Worm (Caenorhabditis elegans) whole organism, L4 larva: ENCODE results near the gene nmad-1.

Experiments
- F10B5.3 ChIP-seq: sonication (generic microtip); optimal IDR thresholded peaks from 2 replicates; lab custom pipeline; 2016; ENCODE audit warnings: mild to moderate bottlenecking, missing genetic modification characterization, missing compliant biosample characterization
- F37D6.2 ChIP-seq: sonication (generic microtip); optimal IDR thresholded peaks from 2 replicates; lab custom pipeline; 2016; ENCODE audit warnings: mild to moderate bottlenecking, missing genetic modification characterization, missing compliant biosample characterization
- T26A8.4 ChIP-seq: fragments of 200-800 bp; sonication (Bioruptor generic); IDR thresholded peaks from 2 replicates; pipeline ENCODE4 v1.3.6; 2022; ENCODE audit warnings: missing genetic modification characterization, missing compliant biosample characterization
- Y105C5A.15 ChIP-seq: fragments of 200-800 bp; sonication (Bioruptor generic); IDR thresholded peaks from 2 replicates; pipeline ENCODE4 v1.3.6; 2022; ENCODE audit warnings: missing genetic modification characterization, missing compliant biosample characterization
- Y5F2A.4 ChIP-seq: fragments of 200-800 bp; sonication (Bioruptor generic); optimal IDR thresholded peaks from 2 replicates; lab custom pipeline; 2018; ENCODE audit warnings: mild to moderate bottlenecking, missing genetic modification characterization, missing compliant biosample characterization
- Y75B8A.6 ChIP-seq: fragments of 200-800 bp; sonication (Bioruptor generic); IDR thresholded peaks from 2 replicates; pipeline ENCODE4 v1.3.6; 2022; ENCODE audit warnings: missing genetic modification reagents, missing genetic modification characterization, missing compliant biosample characterization
- ZK337.2 ChIP-seq: fragments of 200-800 bp; sonication (Bioruptor generic); IDR thresholded peaks from 2 replicates; pipeline ENCODE4 v1.3.6; 2022; ENCODE audit warnings: missing genetic modification reagents, missing genetic modification characterization, missing compliant biosample characterization
- ZK546.5 ChIP-seq, 2 experiments: sonication (generic microtip); optimal IDR thresholded peaks; 2 replicates each; lab custom pipeline; 2017; ENCODE audit warnings: missing biosample characterization in 2 of 2, missing genetic modification characterization in 2 of 2
- aha-1 ChIP-seq: fragments of 150-350 bp; peaks from one replicate; lab custom pipeline; 2014; ENCODE audit warnings: missing biosample characterization, missing genetic modification characterization
- aly-2 ChIP-seq: sonication (generic microtip); optimal IDR thresholded peaks from 2 replicates; lab custom pipeline; 2018; ENCODE audit warnings: missing biosample characterization, missing genetic modification characterization
- ama-1 ChIP-seq: fragments of 150-350 bp; optimal IDR thresholded peaks from 2 replicates; lab custom pipeline; 2014; ENCODE audit warnings: inconsistent platforms, mixed read lengths
- attf-4 ChIP-seq: sonication (generic microtip); optimal IDR thresholded peaks from 3 replicates; lab custom pipeline; 2017; ENCODE audit warnings: missing biosample characterization, missing genetic modification characterization
- ceh-44 ChIP-seq: fragments of 200-800 bp; sonication (Bioruptor generic); IDR thresholded peaks from 2 replicates; pipeline ENCODE4 v1.3.6; 2022; ENCODE audit warnings: missing genetic modification reagents, missing genetic modification characterization, missing compliant biosample characterization
- ceh-62 ChIP-seq: sonication (generic microtip); optimal IDR thresholded peaks from 2 replicates; lab custom pipeline; 2017; ENCODE audit warnings: missing biosample characterization, missing genetic modification characterization
- ceh-82 ChIP-seq: sonication (generic microtip); optimal IDR thresholded peaks from 2 replicates; lab custom pipeline; 2017; ENCODE audit warnings: missing biosample characterization, missing genetic modification characterization
- cey-2 ChIP-seq: sonication (generic microtip); optimal IDR thresholded peaks from 3 replicates; lab custom pipeline; 2017; ENCODE audit warnings: missing genetic modification characterization, mild to moderate bottlenecking, missing compliant biosample characterization, antibody characterized with exemption, borderline replicate concordance; ENCODE audit not compliant: insufficient read depth
- ctbp-1 ChIP-seq: fragments of 200-800 bp; sonication (Bioruptor generic); IDR thresholded peaks from 2 replicates; pipeline ENCODE4 v1.3.6; 2022; ENCODE audit warnings: missing genetic modification reagents, missing genetic modification characterization, missing compliant biosample characterization
- daf-12 ChIP-seq: fragments of 150-350 bp; optimal IDR thresholded peaks from 2 replicates; lab custom pipeline; 2014; ENCODE audit warnings: missing biosample characterization, missing genetic modification reagents, missing genetic modification characterization
- dmd-8 ChIP-seq: fragments of 200-800 bp; sonication (Bioruptor generic); IDR thresholded peaks from 2 replicates; pipeline ENCODE4 v1.3.6; 2022; ENCODE audit warnings: missing genetic modification characterization, missing compliant biosample characterization
- dve-1 ChIP-seq: sonication (generic microtip); optimal IDR thresholded peaks from 2 replicates; lab custom pipeline; 2017; ENCODE audit warnings: antibody characterized with exemption, mild to moderate bottlenecking, missing genetic modification characterization, missing compliant biosample characterization; ENCODE audit not compliant: insufficient read depth
- egl-27 ChIP-seq: sonication (generic microtip); optimal IDR thresholded peaks from 3 replicates; lab custom pipeline; 2017; ENCODE audit warnings: missing biosample characterization, missing genetic modification reagents, missing genetic modification characterization
- egl-43 ChIP-seq: fragments of 200-800 bp; sonication (Bioruptor generic); IDR thresholded peaks from 2 replicates; pipeline ENCODE4 v1.3.6; 2022; ENCODE audit warnings: missing genetic modification reagents, missing genetic modification characterization, missing compliant biosample characterization
- fos-1 ChIP-seq: fragments of 150-350 bp; optimal IDR thresholded peaks from 2 replicates; lab custom pipeline; 2014; ENCODE audit warnings: missing biosample characterization, missing genetic modification characterization
- hlh-11 ChIP-seq: fragments of 200-800 bp; sonication (Bioruptor generic); optimal IDR thresholded peaks from 2 replicates; lab custom pipeline; 2018; ENCODE audit warnings: mild to moderate bottlenecking, missing genetic modification characterization, missing compliant biosample characterization
- hmg-1.1 ChIP-seq: fragments of 200-800 bp; sonication (Bioruptor generic); IDR thresholded peaks from 2 replicates; pipeline ENCODE4 v1.3.6; 2022; ENCODE audit warnings: missing genetic modification reagents, missing genetic modification characterization, missing compliant biosample characterization
- lim-7 ChIP-seq: fragments of 200-800 bp; sonication (Bioruptor generic); IDR thresholded peaks from 2 replicates; pipeline ENCODE4 v1.3.6; 2022; ENCODE audit warnings: missing genetic modification characterization, missing compliant biosample characterization
- lin-13 ChIP-seq: fragments of 150-350 bp; optimal IDR thresholded peaks from 2 replicates; lab custom pipeline; 2014; ENCODE audit warnings: missing biosample characterization, missing genetic modification reagents, missing genetic modification characterization
- lin-38 ChIP-seq: fragments of 200-800 bp; sonication (Bioruptor generic); IDR thresholded peaks from 2 replicates; pipeline ENCODE4 v1.3.6; 2022; ENCODE audit warnings: missing genetic modification reagents, missing genetic modification characterization, missing compliant biosample characterization
- lir-3 ChIP-seq: sonication (generic microtip); optimal IDR thresholded peaks from 2 replicates; lab custom pipeline; 2016; ENCODE audit warnings: mild to moderate bottlenecking, missing genetic modification characterization, missing compliant biosample characterization
- madf-5 ChIP-seq, 2 experiments: fragments of 200-800 bp; sonication (Bioruptor generic); IDR thresholded peaks; 2 replicates each; pipeline ENCODE4 v1.3.6; 2022; ENCODE audit warnings: missing compliant biosample characterization in 2 of 2, missing genetic modification characterization in 2 of 2
- mdl-1 ChIP-seq, 2 experiments: fragments of 150-350 bp in 1 of 2; sonication (generic microtip) in 1 of 2; optimal IDR thresholded peaks; 2 replicates each; lab custom pipeline; 2014 to 2017; ENCODE audit warnings: missing biosample characterization in 2 of 2, missing genetic modification characterization in 2 of 2
- mep-1 ChIP-seq: fragments of 150-350 bp; sonication (generic microtip); optimal IDR thresholded peaks from 3 replicates; lab custom pipeline; 2014; ENCODE audit warnings: missing biosample characterization, missing genetic modification characterization
- mxl-3 ChIP-seq: fragments of 200-800 bp; sonication (Bioruptor generic); optimal IDR thresholded peaks from 2 replicates; lab custom pipeline; 2018; ENCODE audit warnings: mild to moderate bottlenecking, missing genetic modification characterization, missing compliant biosample characterization
- nhr-11 ChIP-seq: fragments of 150-350 bp; optimal IDR thresholded peaks from 2 replicates; lab custom pipeline; 2014; ENCODE audit warnings: missing biosample characterization, missing genetic modification characterization
- nhr-111 ChIP-seq: fragments of 200-800 bp; sonication (Bioruptor generic); optimal IDR thresholded peaks from 2 replicates; lab custom pipeline; 2018; ENCODE audit warnings: mild to moderate bottlenecking, missing genetic modification characterization, missing compliant biosample characterization
- nhr-237 ChIP-seq: sonication (generic microtip); optimal IDR thresholded peaks from 2 replicates; lab custom pipeline; 2017; ENCODE audit warnings: missing biosample characterization, missing genetic modification characterization
- nhr-25 ChIP-seq: sonication (generic microtip); optimal IDR thresholded peaks from 2 replicates; lab custom pipeline; 2017; ENCODE audit warnings: missing genetic modification characterization, mild to moderate bottlenecking, missing compliant biosample characterization, antibody characterized with exemption, moderate library complexity, borderline replicate concordance; ENCODE audit not compliant: insufficient read depth
- nhr-42 ChIP-seq: fragments of 200-800 bp; sonication (Bioruptor generic); IDR thresholded peaks from 2 replicates; pipeline ENCODE4 v1.3.6; 2022; ENCODE audit warnings: missing genetic modification characterization, missing compliant biosample characterization
- nhr-6 ChIP-seq: fragments of 150-350 bp; optimal IDR thresholded peaks from 2 replicates; lab custom pipeline; 2014; ENCODE audit warnings: missing biosample characterization, missing genetic modification characterization
- nhr-76 ChIP-seq: fragments of 150-350 bp; optimal IDR thresholded peaks from 2 replicates; lab custom pipeline; 2014; ENCODE audit warnings: missing biosample characterization, missing genetic modification characterization
- nhr-77 ChIP-seq: fragments of 150-350 bp; optimal IDR thresholded peaks from 2 replicates; lab custom pipeline; 2014; ENCODE audit warnings: missing biosample characterization, missing genetic modification characterization
- saeg-2 ChIP-seq: fragments of 200-800 bp; sonication (Bioruptor generic); IDR thresholded peaks from 2 replicates; pipeline ENCODE4 v1.3.6; 2022; ENCODE audit warnings: missing genetic modification reagents, missing genetic modification characterization, missing compliant biosample characterization
- unc-130 ChIP-seq: sonication (generic microtip); optimal IDR thresholded peaks from 2 replicates; lab custom pipeline; 2016; ENCODE audit warnings: missing genetic modification reagents, missing genetic modification characterization, missing compliant biosample characterization
- unc-39 ChIP-seq: sonication (generic microtip); optimal IDR thresholded peaks from 2 replicates; lab custom pipeline; 2017; ENCODE audit warnings: missing biosample characterization, missing genetic modification characterization
- unc-62 ChIP-seq, 3 experiments: fragments of 150-350 bp in 1 of 3; sonication (generic microtip); optimal IDR thresholded peaks in 2 of 3; peaks in 1 of 3; 1 replicate in 1 of 3; 2 replicates in 2 of 3; lab custom pipeline; 2014 to 2017; ENCODE audit warnings: missing biosample characterization in 3 of 3, missing genetic modification characterization in 3 of 3, missing genetic modification reagents in 3 of 3, missing genotype in 1 of 3
- zag-1 ChIP-seq: fragments of 150-350 bp; optimal IDR thresholded peaks from 2 replicates; lab custom pipeline; 2014; ENCODE audit warnings: missing biosample characterization, missing genetic modification characterization
- zfp-2 ChIP-seq: sonication (generic microtip); optimal IDR thresholded peaks from 2 replicates; lab custom pipeline; 2016; ENCODE audit warnings: mild to moderate bottlenecking, missing genetic modification characterization, missing compliant biosample characterization
- ztf-11 ChIP-seq: fragments of 150-350 bp; optimal IDR thresholded peaks from 2 replicates; lab custom pipeline; 2014; ENCODE audit warnings: missing biosample characterization, missing genetic modification characterization

Gene nmad-1

DNA sequence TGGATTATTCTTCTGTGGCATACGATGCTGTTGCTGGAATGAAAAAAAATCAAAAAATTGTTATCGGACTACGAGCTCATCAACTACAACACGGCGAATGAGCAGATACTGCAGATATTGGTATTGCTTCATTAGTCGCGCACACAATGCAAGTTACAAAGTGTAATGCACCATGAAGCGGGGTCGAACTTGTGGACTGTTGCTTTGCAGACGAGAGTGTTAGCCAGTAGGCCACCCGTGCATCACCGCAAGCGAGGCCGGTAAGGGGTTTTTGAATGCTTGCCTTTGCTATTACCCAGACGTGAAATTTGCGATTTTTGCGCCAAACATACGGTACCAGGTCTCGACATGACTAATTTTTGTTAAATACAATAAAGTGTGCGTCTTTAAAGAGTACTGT, 47.3 kb upstream of the nmad-1 start (continued):
- TF ChIP-seq dve-1 (tag; lab: Kevin White, UChicago): peak; percentile 84
- peak; percentile 58 for TF ChIP-seq nhr-6 (tag; lab: Kevin White, UChicago)
- TF ChIP-seq ZK337.2 (GFP tag; lab: Robert Waterston, UW): peak; percentile 87
- TF ChIP-seq ztf-11 (tag; lab: Kevin White, UChicago): no peak
- TF ChIP-seq nhr-77 (tag; lab: Kevin White, UChicago): peak; percentile 49
- peak; percentile 87 for TF ChIP-seq lin-38 (GFP tag; lab: Robert Waterston, UW)
- peak; percentile 86 for TF ChIP-seq lin-13 (GFP tag; lab: Kevin White, UChicago)
- TF ChIP-seq nhr-11: peak; percentile 37
- peak; percentile 34 for TF ChIP-seq aly-2 (tag; lab: Kevin White, UChicago)
- no peak for TF ChIP-seq unc-39 (tag; lab: Kevin White, UChicago)
- peak; percentile 89 for TF ChIP-seq Y5F2A.4 (GFP tag; lab: Kevin White, UChicago)
- TF ChIP-seq nhr-76 (tag; lab: Kevin White, UChicago): no peak
- peak; percentile 86 for TF ChIP-seq mep-1 (tag; lab: Kevin White, UChicago)
- peak; percentile 73 for TF ChIP-seq lir-3 (tag; lab: Kevin White, UChicago)
- TF ChIP-seq ama-1 (lab: Kevin White, UChicago): no peak
- TF ChIP-seq hmg-1.1 (GFP tag; lab: Robert Waterston, UW): peak; percentile 81
- TF ChIP-seq mxl-3 (GFP tag; lab: Kevin White, UChicago): peak; percentile 79
- peak; percentile 82 for TF ChIP-seq unc-130
- no peak for TF ChIP-seq unc-62 (GFP tag; optimal IDR thresholded peaks at IDR 0.05 in 1 of 2; lab: Kevin White, UChicago)
- no peak for TF ChIP-seq unc-62 (tag; optimal IDR thresholded peaks at IDR 0.05; lab: Kevin White, UChicago)
- peak; percentile 71 for TF ChIP-seq hlh-11 (tag; lab: Kevin White, UChicago)
- peak; percentile 72 to 83; a peak in 3 of 4 replicates for TF ChIP-seq madf-5 (GFP tag; IDR thresholded peaks at IDR 0.05; lab: Robert Waterston, UW)
- peak; percentile 94 for TF ChIP-seq egl-43 (GFP tag; lab: Robert Waterston, UW)
- no peak for TF ChIP-seq egl-27 (tag; lab: Kevin White, UChicago)
- peak; percentile 91; the same call in 1 of the 2 replicates for TF ChIP-seq Y105C5A.15 (GFP tag; lab: Robert Waterston, UW)
- peak; percentile 85 for TF ChIP-seq ctbp-1
- TF ChIP-seq zag-1: no peak
- TF ChIP-seq daf-12 (tag; lab: Kevin White, UChicago): no peak
- TF ChIP-seq T26A8.4 (GFP tag; lab: Robert Waterston, UW): peak; percentile 90
- no peak for TF ChIP-seq ceh-82 (tag; lab: Kevin White, UChicago)
- TF ChIP-seq nhr-25 (tag; lab: Kevin White, UChicago): peak; percentile 64
- TF ChIP-seq cey-2 (tag; lab: Kevin White, UChicago): no peak
- peak; percentile 31 for TF ChIP-seq F37D6.2
- TF ChIP-seq ceh-62 (tag; lab: Kevin White, UChicago): no peak
- TF ChIP-seq mdl-1 (tag; optimal IDR thresholded peaks at IDR 0.05; lab: Kevin White, UChicago): peak in 1 of 2 experiments; percentile 3
- TF ChIP-seq attf-4 (tag; lab: Kevin White, UChicago): no peak
- TF ChIP-seq F10B5.3 (tag; lab: Kevin White, UChicago): peak; percentile 71
- peak; percentile 96 for TF ChIP-seq lim-7 (GFP tag; lab: Robert Waterston, UW)

DNA sequence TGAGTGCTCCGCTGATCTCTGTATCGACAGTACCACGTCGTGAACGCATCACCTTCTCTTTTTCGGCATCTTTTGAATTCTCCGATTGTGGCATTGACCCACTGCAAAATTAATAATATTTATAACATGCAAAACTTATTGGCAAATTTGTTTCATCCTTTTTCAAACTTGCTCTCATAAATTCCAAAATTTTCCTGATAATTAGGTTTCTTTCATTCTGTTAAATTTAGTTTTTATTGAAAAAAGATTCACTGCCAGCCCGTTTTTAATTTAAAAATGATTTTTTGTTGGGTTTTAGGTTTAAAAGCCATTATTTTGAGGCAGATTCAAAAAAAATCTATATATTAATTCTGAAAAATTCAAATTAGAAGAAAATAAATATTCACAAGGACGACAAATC, 45.2 kb upstream of the nmad-1 start, which contains the start of gene wdr-37:
Gene wdr-37 (minus strand): TSS at position 101 of the 400 bp plus-strand sequence.
- TF ChIP-seq mep-1 (tag; lab: Kevin White, UChicago) (peak; percentile 12), aly-2 (tag; lab: Kevin White, UChicago) (no peak)

DNA sequence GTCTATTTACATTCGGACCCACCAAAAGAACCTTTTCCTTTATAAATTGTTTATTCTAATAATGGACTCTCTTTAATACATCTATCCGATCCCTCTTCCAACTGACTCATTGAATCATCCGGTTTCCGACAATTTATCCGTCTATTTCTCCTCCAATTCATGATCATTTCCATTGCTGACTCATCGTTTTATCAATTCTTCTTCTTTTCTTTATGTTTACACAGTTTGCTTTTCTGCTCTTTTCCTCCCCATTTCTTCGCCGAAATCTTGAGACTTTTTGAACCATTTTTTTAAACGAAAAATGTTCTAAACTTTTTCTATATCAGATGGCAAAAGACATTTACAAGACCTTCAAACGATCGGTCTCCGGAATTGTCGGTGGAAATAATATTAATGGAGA, 40.7 kb upstream of the nmad-1 start, which contains the start of gene ced-6:
Gene ced-6 (plus strand): TSS at position 327 of the 400 bp plus-strand sequence.
- TF ChIP-seq mdl-1 (tag; optimal IDR thresholded peaks at IDR 0.05; lab: Kevin White, UChicago) (no peak), dve-1 (tag; lab: Kevin White, UChicago) (peak; percentile 9), zfp-2 (tag; lab: Kevin White, UChicago) (no peak), saeg-2 (GFP tag; lab: Robert Waterston, UW) (no peak), ZK337.2 (GFP tag; lab: Robert Waterston, UW) (no peak), dmd-8 (GFP tag; lab: Robert Waterston, UW) (no peak), ceh-44 (no peak), Y75B8A.6 (no peak), nhr-237 (tag; lab: Kevin White, UChicago) (no peak), ZK546.5 (tag; optimal IDR thresholded peaks at IDR 0.05; lab: Kevin White, UChicago) (no peak), nhr-42 (GFP tag; lab: Robert Waterston, UW) (no peak), aha-1 (tag; lab: Kevin White, UChicago) (peak; percentile 81), nhr-111 (GFP tag; lab: Kevin White, UChicago) (no peak), fos-1 (tag; lab: Kevin White, UChicago) (no peak)
